Worm (Caenorhabditis elegans): ENCODE measurements around the gene jmjd-3.1.

DNA sequence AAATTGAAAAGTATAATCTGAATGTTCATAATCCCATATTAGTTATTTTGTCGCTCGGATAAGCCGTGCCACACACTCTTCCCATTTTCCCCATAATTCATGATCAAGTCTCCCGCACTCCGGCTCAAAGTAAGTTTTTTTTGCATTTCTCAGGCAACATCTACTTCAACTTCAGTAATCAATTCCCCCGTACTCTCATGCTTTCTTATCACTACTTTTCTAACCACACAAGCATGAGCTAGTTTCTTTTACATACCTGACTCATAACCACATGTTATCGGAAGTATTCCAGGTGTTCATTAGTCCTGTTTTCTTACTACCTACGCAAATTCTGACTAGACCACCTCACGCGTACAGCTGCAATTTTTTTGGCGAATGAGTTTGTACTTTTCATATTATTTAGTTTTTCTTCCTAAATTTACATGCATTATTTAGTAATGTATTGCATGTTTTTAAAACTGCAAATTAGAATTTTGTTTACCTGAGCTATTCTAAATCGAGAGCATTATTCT, 4.3 kb upstream of the jmjd-3.1 start:
- TF ChIP-seq flt-1 (GFP tag; IDR thresholded peaks at IDR 0.05), result no peak
- no peak for TF ChIP-seq aly-1 (tag; optimal IDR thresholded peaks at IDR 0.05)
- TF ChIP-seq ama-1 (optimal IDR thresholded peaks at IDR 0.05), result no peak
- TF ChIP-seq sea-1 (GFP tag; conservative IDR thresholded peaks at IDR 0.05), result no peak
- no peak for TF ChIP-seq tbx-37 (GFP tag; conservative IDR thresholded peaks at IDR 0.05)
- no peak for TF ChIP-seq pes-1 (GFP tag; IDR thresholded peaks at IDR 0.05)

All from whole organism, early embryonic.